Worm (Caenorhabditis elegans) whole organism, L4 larva: Measurements from ENCODE around the gene srx-122.

Experiments
- D1046.2 ChIP-seq: fragments of 200-800 bp; sonication (Bioruptor generic); IDR thresholded peaks from 2 replicates; pipeline ENCODE4 v1.3.6; 2022; ENCODE audit warnings: missing genetic modification characterization, missing compliant biosample characterization
- F10B5.3 ChIP-seq: sonication (generic microtip); optimal IDR thresholded peaks from 2 replicates; lab custom pipeline; 2016; ENCODE audit warnings: mild to moderate bottlenecking, missing genetic modification characterization, missing compliant biosample characterization
- F37D6.2 ChIP-seq: sonication (generic microtip); optimal IDR thresholded peaks from 2 replicates; lab custom pipeline; 2016; ENCODE audit warnings: mild to moderate bottlenecking, missing genetic modification characterization, missing compliant biosample characterization
- T20F7.1 ChIP-seq: fragments of 200-800 bp; sonication (Bioruptor generic); optimal IDR thresholded peaks from 2 replicates; lab custom pipeline; 2018; ENCODE audit warnings: mild to moderate bottlenecking, missing genetic modification characterization, missing compliant biosample characterization
- Y105C5A.15 ChIP-seq: fragments of 200-800 bp; sonication (Bioruptor generic); IDR thresholded peaks from 2 replicates; pipeline ENCODE4 v1.3.6; 2022; ENCODE audit warnings: missing genetic modification characterization, missing compliant biosample characterization
- aha-1 ChIP-seq: fragments of 150-350 bp; peaks from one replicate; lab custom pipeline; 2014; ENCODE audit warnings: missing biosample characterization, missing genetic modification characterization
- ceh-20 ChIP-seq: fragments of 200-800 bp; sonication (Bioruptor generic); IDR thresholded peaks from 2 replicates; pipeline ENCODE4 v1.3.6; 2022; ENCODE audit warnings: missing genetic modification reagents, missing genetic modification characterization, missing compliant biosample characterization
- ceh-28 ChIP-seq: fragments of 150-350 bp; optimal IDR thresholded peaks from 2 replicates; lab custom pipeline; 2014; ENCODE audit warnings: missing biosample characterization, missing genetic modification reagents, missing genetic modification characterization
- ceh-32 ChIP-seq: sonication (generic microtip); optimal IDR thresholded peaks from 2 replicates; lab custom pipeline; 2016; ENCODE audit warnings: mild to moderate bottlenecking, missing genetic modification characterization, missing compliant biosample characterization; ENCODE audit not compliant: poor library complexity
- daf-12 ChIP-seq: fragments of 150-350 bp; optimal IDR thresholded peaks from 2 replicates; lab custom pipeline; 2014; ENCODE audit warnings: missing biosample characterization, missing genetic modification reagents, missing genetic modification characterization
- daf-16 ChIP-seq, 3 experiments: sonication (generic microtip); optimal IDR thresholded peaks; 2 replicates each; lab custom pipeline; 2016 to 2017; ENCODE audit warnings: missing genetic modification characterization in 3 of 3, missing genetic modification reagents in 3 of 3, mild to moderate bottlenecking in 2 of 3, missing compliant biosample characterization in 2 of 3, missing biosample characterization in 1 of 3, moderate library complexity in 1 of 3
- daf-19 ChIP-seq: fragments of 200-800 bp; sonication (Bioruptor generic); conservative IDR thresholded peaks from 2 replicates; pipeline ENCODE4 v1.3.6; 2022; ENCODE audit warnings: missing genetic modification characterization, missing compliant biosample characterization
- dpl-1 ChIP-seq: fragments of 150-350 bp; optimal IDR thresholded peaks from 2 replicates; lab custom pipeline; 2014; ENCODE audit warnings: missing biosample characterization, missing genetic modification reagents, missing genetic modification characterization
- egl-43 ChIP-seq: fragments of 200-800 bp; sonication (Bioruptor generic); IDR thresholded peaks from 2 replicates; pipeline ENCODE4 v1.3.6; 2022; ENCODE audit warnings: missing genetic modification reagents, missing genetic modification characterization, missing compliant biosample characterization
- lim-7 ChIP-seq: fragments of 200-800 bp; sonication (Bioruptor generic); IDR thresholded peaks from 2 replicates; pipeline ENCODE4 v1.3.6; 2022; ENCODE audit warnings: missing genetic modification characterization, missing compliant biosample characterization
- lin-1 ChIP-seq: fragments of 200-800 bp; sonication (Bioruptor generic); IDR thresholded peaks from 2 replicates; pipeline ENCODE4 v1.3.6; 2022; ENCODE audit warnings: missing genetic modification reagents, missing genetic modification characterization, missing compliant biosample characterization
- lin-29 ChIP-seq: fragments of 200-800 bp; sonication (Bioruptor generic); IDR thresholded peaks from 2 replicates; pipeline ENCODE4 v1.3.6; 2022; ENCODE audit warnings: missing genetic modification reagents, missing genetic modification characterization, missing compliant biosample characterization
- lin-39 ChIP-seq: fragments of 150-350 bp; optimal IDR thresholded peaks from 2 replicates; lab custom pipeline; 2014; ENCODE audit warnings: missing biosample characterization, missing genetic modification reagents, missing genetic modification characterization
- mdt-29 ChIP-seq: fragments of 200-800 bp; sonication (Bioruptor generic); IDR thresholded peaks from 2 replicates; pipeline ENCODE4 v1.3.6; 2022; ENCODE audit warnings: missing genetic modification reagents, missing genetic modification characterization, missing compliant biosample characterization
- mep-1 ChIP-seq: fragments of 150-350 bp; sonication (generic microtip); optimal IDR thresholded peaks from 3 replicates; lab custom pipeline; 2014; ENCODE audit warnings: missing biosample characterization, missing genetic modification characterization
- nhr-10 ChIP-seq: fragments of 150-350 bp; optimal IDR thresholded peaks from 2 replicates; lab custom pipeline; 2014; ENCODE audit warnings: missing biosample characterization, missing genetic modification characterization
- nhr-11 ChIP-seq: fragments of 150-350 bp; optimal IDR thresholded peaks from 2 replicates; lab custom pipeline; 2014; ENCODE audit warnings: missing biosample characterization, missing genetic modification characterization
- nhr-111 ChIP-seq: fragments of 200-800 bp; sonication (Bioruptor generic); optimal IDR thresholded peaks from 2 replicates; lab custom pipeline; 2018; ENCODE audit warnings: mild to moderate bottlenecking, missing genetic modification characterization, missing compliant biosample characterization
- nhr-6 ChIP-seq: fragments of 150-350 bp; optimal IDR thresholded peaks from 2 replicates; lab custom pipeline; 2014; ENCODE audit warnings: missing biosample characterization, missing genetic modification characterization
- nhr-76 ChIP-seq: fragments of 150-350 bp; optimal IDR thresholded peaks from 2 replicates; lab custom pipeline; 2014; ENCODE audit warnings: missing biosample characterization, missing genetic modification characterization
- unc-39 ChIP-seq: sonication (generic microtip); optimal IDR thresholded peaks from 2 replicates; lab custom pipeline; 2017; ENCODE audit warnings: missing biosample characterization, missing genetic modification characterization
- unc-62 ChIP-seq, 3 experiments: fragments of 150-350 bp in 1 of 3; sonication (generic microtip); optimal IDR thresholded peaks in 2 of 3; peaks in 1 of 3; 1 replicate in 1 of 3; 2 replicates in 2 of 3; lab custom pipeline; 2014 to 2017; ENCODE audit warnings: missing biosample characterization in 3 of 3, missing genetic modification characterization in 3 of 3, missing genetic modification reagents in 3 of 3, missing genotype in 1 of 3
- zip-2 ChIP-seq: fragments of 150-350 bp; optimal IDR thresholded peaks from 2 replicates; lab custom pipeline; 2014; ENCODE audit warnings: missing biosample characterization, missing genetic modification characterization
- ztf-11 ChIP-seq: fragments of 150-350 bp; optimal IDR thresholded peaks from 2 replicates; lab custom pipeline; 2014; ENCODE audit warnings: missing biosample characterization, missing genetic modification characterization

srx-122 gene

ce11 chrV:3276184-3276583 lies 21.5 kb downstream of the srx-122 start (continued):
- TF ChIP-seq lin-1 (GFP tag; lab: Robert Waterston, UW) (no peak), ceh-20 (GFP tag; lab: Robert Waterston, UW) (0 out of 2 replicates have a peak, but pooled peaks have one; percentile 26), F10B5.3 (tag; lab: Kevin White, UChicago) (no peak), ztf-11 (tag; lab: Kevin White, UChicago) (no peak)

ce11 chrV:3275033-3275432 lies 22.6 kb downstream of the srx-122 start, which contains the start of gene T28A11.3:
TSS of gene T28A11.3 (plus strand) at chrV:3275333.
- TF ChIP-seq zip-2 (tag; lab: Kevin White, UChicago) = no peak
- TF ChIP-seq daf-16 (GFP tag; optimal IDR thresholded peaks at IDR 0.05; lab: Kevin White, UChicago) = peak in 1 of 2 experiments; percentile 32
- no peak for TF ChIP-seq daf-16 (tag; optimal IDR thresholded peaks at IDR 0.05; lab: Kevin White, UChicago)
- TF ChIP-seq, all 104 proteins: peak for 1

- TF ChIP-seq dpl-1 (no peak), nhr-11 (tag; lab: Kevin White, UChicago) (no peak), ceh-20 (GFP tag; lab: Robert Waterston, UW) (no peak), Y105C5A.15 (GFP tag; lab: Robert Waterston, UW) (no peak), mep-1 (tag; lab: Kevin White, UChicago) (no peak), unc-62 (GFP tag; optimal IDR thresholded peaks at IDR 0.05 in 1 of 2; lab: Kevin White, UChicago) (peak in 1 of 2 experiments; percentile 55), unc-62 (tag; optimal IDR thresholded peaks at IDR 0.05; lab: Kevin White, UChicago) (no peak), daf-19 (GFP tag; lab: Robert Waterston, UW) (no peak), aha-1 (peak; percentile 68), ceh-28 (tag; lab: Kevin White, UChicago) (no peak)
Measured at ce11 chrV:3273577-3274100, 24.0 kb downstream of the srx-122 start, which contains the start of gene T28A11.4. TSS of gene T28A11.4 (plus strand) at chrV:3274050.

ce11 chrV:3273156-3273555 lies 24.5 kb downstream of the srx-122 start, which contains the start of gene T28A11.20:
TSS of gene T28A11.20 (minus strand) at chrV:3273256.
- no peak for TF ChIP-seq F37D6.2
- TF ChIP-seq nhr-10 (tag; lab: Kevin White, UChicago) = no peak

- TF ChIP-seq unc-62 (GFP tag; optimal IDR thresholded peaks at IDR 0.05 in 1 of 2; lab: Kevin White, UChicago) (peak in 1 of 2 experiments; percentile 97), unc-62 (tag; optimal IDR thresholded peaks at IDR 0.05; lab: Kevin White, UChicago) (no peak), daf-12 (tag; lab: Kevin White, UChicago) (no peak), nhr-111 (GFP tag; lab: Kevin White, UChicago) (no peak), aha-1 (peak; percentile 31)
Measured at ce11 chrV:3269407-3269806, 28.3 kb downstream of the srx-122 start, which contains the start of gene T28A11.19. TSS of gene T28A11.19 (minus strand) at chrV:3269514.

ce11 chrV:3267950-3268349 lies 29.7 kb downstream of the srx-122 start, which contains the start of gene T28A11.18:
TSS of gene T28A11.18 (minus strand) at chrV:3268050.
- TF ChIP-seq daf-16 (GFP tag; optimal IDR thresholded peaks at IDR 0.05; lab: Kevin White, UChicago) (peak in 1 of 2 experiments; percentile 44), daf-16 (tag; optimal IDR thresholded peaks at IDR 0.05; lab: Kevin White, UChicago) (no peak), lin-29 (GFP tag; lab: Robert Waterston, UW) (no peak)

ce11 chrV:3266189-3266588 lies 31.5 kb downstream of the srx-122 start, which contains the start of gene T28A11.17:
TSS of gene T28A11.17 (minus strand) at chrV:3266289.
- TF ChIP-seq ceh-32 (no peak), lin-1 (GFP tag; lab: Robert Waterston, UW) (no peak), egl-43 (GFP tag; lab: Robert Waterston, UW) (no peak), lin-39 (tag; lab: Kevin White, UChicago) (no peak), lim-7 (no peak), nhr-76 (tag; lab: Kevin White, UChicago) (no peak), unc-39 (tag; lab: Kevin White, UChicago) (no peak), mdt-29 (GFP tag; lab: Robert Waterston, UW) (no peak), D1046.2 (GFP tag; lab: Robert Waterston, UW) (no peak), aha-1 (no peak), lin-29 (GFP tag; lab: Robert Waterston, UW) (no peak), T20F7.1 (GFP tag; lab: Kevin White, UChicago) (no peak), nhr-6 (tag; lab: Kevin White, UChicago) (no peak)
